Fruit fly (Drosophila melanogaster) whole organism, embryonic: ENCODE data around the gene Upf2.
A peak's percentile ranks its signal among the peaks of the same experiment; 100 is the strongest.

Source experiments
- Abd-B ChIP-seq: fragments of 200-800 bp; sonication (Bioruptor generic); optimal IDR thresholded peaks from 2 replicates; lab custom pipeline; 2018; ENCODE audit warnings: missing biosample characterization, mild to moderate bottlenecking, missing genetic modification characterization, moderate library complexity
- CG1024 ChIP-seq: fragments of 200-800 bp; sonication (Bioruptor generic); IDR thresholded peaks from 2 replicates; pipeline ENCODE4 v1.3.6; 2022; ENCODE audit warnings: missing biosample characterization, missing genetic modification characterization
- CG10654 ChIP-seq: fragments of 200-800 bp; sonication (Bioruptor generic); optimal IDR thresholded peaks from 2 replicates; lab custom pipeline; 2016; ENCODE audit warnings: missing biosample characterization, missing genetic modification characterization
- CG10959 ChIP-seq: fragments of 200-800 bp; sonication (Bioruptor generic); IDR thresholded peaks from 2 replicates; pipeline ENCODE4 v1.3.6; 2022; ENCODE audit warnings: missing biosample characterization, missing genetic modification characterization
- CG12219 ChIP-seq: fragments of 200-800 bp; sonication (Bioruptor generic); optimal IDR thresholded peaks from 3 replicates; lab custom pipeline; 2018; ENCODE audit warnings: missing biosample characterization, mild to moderate bottlenecking, missing genetic modification characterization
- CG1529 ChIP-seq: fragments of 200-800 bp; sonication (Bioruptor generic); optimal IDR thresholded peaks from 3 replicates; lab custom pipeline; 2018; ENCODE audit warnings: missing biosample characterization, missing genetic modification characterization
- CG1603 ChIP-seq: fragments of 200-800 bp; sonication (Bioruptor generic); optimal IDR thresholded peaks from 2 replicates; lab custom pipeline; 2019; ENCODE audit warnings: missing biosample characterization, mild to moderate bottlenecking, missing genetic modification characterization, moderate library complexity
- CG17328 ChIP-seq: fragments of 200-800 bp; sonication (Bioruptor generic); IDR thresholded peaks from 2 replicates; pipeline ENCODE4 v1.3.6; 2022; ENCODE audit warnings: missing biosample characterization, missing genetic modification characterization
- CG3065 ChIP-seq: fragments of 200-800 bp; sonication (Bioruptor generic); optimal IDR thresholded peaks from 2 replicates; lab custom pipeline; 2016; ENCODE audit warnings: missing biosample characterization, missing genetic modification characterization
- CG31441 ChIP-seq: fragments of 200-800 bp; sonication (Bioruptor generic); IDR thresholded peaks from 2 replicates; pipeline ENCODE4 v1.3.6; 2022; ENCODE audit warnings: missing biosample characterization, missing genetic modification characterization
- CG32532 ChIP-seq: fragments of 200-800 bp; sonication (Bioruptor generic); IDR thresholded peaks from 2 replicates; pipeline ENCODE4 v1.3.6; 2022; ENCODE audit warnings: missing biosample characterization, missing genetic modification characterization
- CG4328 ChIP-seq: fragments of 200-800 bp; sonication (Bioruptor generic); optimal IDR thresholded peaks from 3 replicates; lab custom pipeline; 2017; ENCODE audit warnings: missing biosample characterization, missing genetic modification reagents, missing genetic modification characterization
- CG5180 ChIP-seq: fragments of 200-800 bp; sonication (Bioruptor generic); optimal IDR thresholded peaks from 3 replicates; lab custom pipeline; 2017; ENCODE audit warnings: missing biosample characterization, missing genetic modification characterization, mild to moderate bottlenecking, moderate library complexity, missing genetic modification reagents
- CG5953 ChIP-seq: fragments of 200-800 bp; sonication (Bioruptor generic); IDR thresholded peaks from 2 replicates; pipeline ENCODE4 v1.3.6; 2022; ENCODE audit warnings: missing biosample characterization, missing genetic modification characterization
- CG6272 ChIP-seq: fragments of 200-800 bp; sonication (Bioruptor generic); IDR thresholded peaks from 2 replicates; pipeline ENCODE4 v1.3.6; 2022; ENCODE audit warnings: missing biosample characterization, missing genetic modification characterization
- CG6813 ChIP-seq: fragments of 200-800 bp; sonication (Bioruptor generic); optimal IDR thresholded peaks from 2 replicates; lab custom pipeline; 2017; ENCODE audit warnings: missing biosample characterization, missing genetic modification characterization, mild to moderate bottlenecking, moderate library complexity, missing genetic modification reagents
- CG8089 ChIP-seq: fragments of 200-800 bp; sonication (Bioruptor generic); optimal IDR thresholded peaks from 3 replicates; lab custom pipeline; 2016; ENCODE audit warnings: missing biosample characterization, missing genetic modification characterization
- CG9609 ChIP-seq: fragments of 200-800 bp; sonication (Bioruptor generic); optimal IDR thresholded peaks from 3 replicates; lab custom pipeline; 2016; ENCODE audit warnings: missing biosample characterization, missing genetic modification characterization
- D ChIP-seq, 2 experiments: fragments of 200-800 bp in 1 of 2; fragments of >200 bp in 1 of 2; sonication (Bioruptor generic) in 1 of 2; optimal IDR thresholded peaks; 2 replicates in 1 of 2; 3 replicates in 1 of 2; lab custom pipeline; 2017; ENCODE audit warnings: mild to moderate bottlenecking in 1 of 2, missing biosample characterization in 1 of 2, missing genetic modification characterization in 1 of 2, missing genetic modification reagents in 1 of 2
- Dad ChIP-seq: fragments of 200-800 bp; sonication (Bioruptor generic); optimal IDR thresholded peaks from 3 replicates; lab custom pipeline; 2016; ENCODE audit warnings: missing biosample characterization, missing genetic modification characterization
- Dek ChIP-seq: fragments of 200-800 bp; sonication (Bioruptor generic); optimal IDR thresholded peaks from 3 replicates; lab custom pipeline; 2019; ENCODE audit warnings: missing biosample characterization, mild to moderate bottlenecking, missing genetic modification characterization, moderate library complexity
- Dfd ChIP-seq, 2 experiments: fragments of >200 bp; optimal IDR thresholded peaks; 2 replicates each; lab custom pipeline; 2017; ENCODE audit warnings: missing biosample characterization in 2 of 2, missing genetic modification characterization in 2 of 2
- Drgx ChIP-seq: fragments of 200-800 bp; sonication (Bioruptor generic); IDR thresholded peaks from 2 replicates; pipeline ENCODE4 v1.3.6; 2022; ENCODE audit warnings: missing biosample characterization, missing genetic modification characterization
- Elba2 ChIP-seq: fragments of 200-800 bp; sonication (Bioruptor generic); optimal IDR thresholded peaks from 3 replicates; lab custom pipeline; 2016; ENCODE audit warnings: missing biosample characterization, missing genetic modification characterization
- H2.0 ChIP-seq: fragments of 200-800 bp; sonication (Bioruptor generic); IDR thresholded peaks from 2 replicates; pipeline ENCODE4 v1.3.6; 2022; ENCODE audit warnings: missing biosample characterization, missing genetic modification characterization
- HHEX ChIP-seq: fragments of 200-800 bp; sonication (Bioruptor generic); optimal IDR thresholded peaks from 3 replicates; lab custom pipeline; 2017; ENCODE audit warnings: missing biosample characterization, mild to moderate bottlenecking, missing genetic modification characterization, missing genetic modification reagents
- HmgZ ChIP-seq: fragments of 200-800 bp; sonication (Bioruptor generic); optimal IDR thresholded peaks from 2 replicates; lab custom pipeline; 2018; ENCODE audit warnings: missing biosample characterization, mild to moderate bottlenecking, missing genetic modification characterization
- Hmr ChIP-seq: fragments of 200-800 bp; sonication (Bioruptor generic); optimal IDR thresholded peaks from 3 replicates; lab custom pipeline; 2017; ENCODE audit warnings: mild to moderate bottlenecking, missing biosample characterization, missing genetic modification reagents, missing genetic modification characterization
- Hr78 ChIP-seq, 2 experiments: fragments of 200-800 bp in 1 of 2; fragments of >200 bp in 1 of 2; sonication (Bioruptor generic) in 1 of 2; optimal IDR thresholded peaks; 2 replicates each; lab custom pipeline; 2017 to 2019; ENCODE audit warnings: missing biosample characterization in 2 of 2, missing genetic modification characterization in 2 of 2, mild to moderate bottlenecking in 1 of 2, moderate library complexity in 1 of 2
- Hsf ChIP-seq: fragments of 200-800 bp; sonication (Bioruptor generic); optimal IDR thresholded peaks from 3 replicates; lab custom pipeline; 2016; ENCODE audit warnings: missing biosample characterization, missing genetic modification characterization
- Lhr ChIP-seq: fragments of 200-800 bp; sonication (Bioruptor generic); optimal IDR thresholded peaks from 3 replicates; lab custom pipeline; 2017; ENCODE audit warnings: mild to moderate bottlenecking, missing biosample characterization, missing genetic modification reagents, missing genetic modification characterization
- Meics ChIP-seq: fragments of 200-800 bp; sonication (Bioruptor generic); optimal IDR thresholded peaks from 2 replicates; lab custom pipeline; 2017; ENCODE audit warnings: missing biosample characterization, mild to moderate bottlenecking, missing genetic modification characterization
- Sry-β ChIP-seq: fragments of 200-800 bp; sonication (Bioruptor generic); optimal IDR thresholded peaks from 2 replicates; lab custom pipeline; 2018; ENCODE audit warnings: missing biosample characterization, mild to moderate bottlenecking, missing genetic modification characterization, moderate library complexity
- Sry-δ ChIP-seq: fragments of 200-800 bp; sonication (Bioruptor generic); optimal IDR thresholded peaks from 2 replicates; lab custom pipeline; 2016; ENCODE audit warnings: missing biosample characterization, missing genetic modification characterization
- Vsx1 ChIP-seq: fragments of 200-800 bp; sonication (Bioruptor generic); optimal IDR thresholded peaks from 2 replicates; lab custom pipeline; 2017; ENCODE audit warnings: missing biosample characterization, mild to moderate bottlenecking, missing genetic modification characterization, missing genetic modification reagents
- btn ChIP-seq: fragments of 200-800 bp; sonication (Bioruptor generic); optimal IDR thresholded peaks from 2 replicates; lab custom pipeline; 2016; ENCODE audit warnings: missing biosample characterization, missing genetic modification characterization
- dysf ChIP-seq: fragments of 200-800 bp; sonication (Bioruptor generic); IDR thresholded peaks from 3 replicates; pipeline ENCODE4 v1.3.6; 2022; ENCODE audit warnings: missing biosample characterization, missing genetic modification characterization
- en ChIP-seq: fragments of 200-800 bp; sonication (Bioruptor generic); optimal IDR thresholded peaks from 2 replicates; lab custom pipeline; 2016; ENCODE audit warnings: missing biosample characterization, missing genetic modification characterization
- esg ChIP-seq: fragments of 200-800 bp; sonication (Bioruptor generic); conservative IDR thresholded peaks from 2 replicates; pipeline ENCODE4 v1.3.6; 2022; ENCODE audit warnings: missing biosample characterization, missing genetic modification characterization
- fd3F ChIP-seq: fragments of 200-800 bp; sonication (Bioruptor generic); optimal IDR thresholded peaks from 2 replicates; lab custom pipeline; 2018; ENCODE audit warnings: missing biosample characterization, mild to moderate bottlenecking, missing genetic modification characterization, moderate library complexity
- gcm2 ChIP-seq: fragments of 200-800 bp; sonication (Bioruptor generic); optimal IDR thresholded peaks from 2 replicates; lab custom pipeline; 2016; ENCODE audit warnings: missing biosample characterization, missing genetic modification characterization
- gt ChIP-seq: fragments of 200-800 bp; sonication (Bioruptor generic); IDR thresholded peaks from 2 replicates; pipeline ENCODE4 v1.3.6; 2022; ENCODE audit warnings: missing biosample characterization, missing genetic modification characterization
- kni ChIP-seq: fragments of 200-800 bp; sonication (Bioruptor generic); optimal IDR thresholded peaks from 3 replicates; lab custom pipeline; 2017; ENCODE audit warnings: mild to moderate bottlenecking, missing biosample characterization, missing genetic modification reagents, missing genetic modification characterization
- knrl ChIP-seq: fragments of 200-800 bp; sonication (Bioruptor generic); IDR thresholded peaks from 3 replicates; pipeline ENCODE4 v1.3.6; 2022; ENCODE audit warnings: missing biosample characterization, missing genetic modification characterization; ENCODE audit not compliant: partially characterized antibody
- odd ChIP-seq: fragments of 200-800 bp; sonication (Bioruptor generic); optimal IDR thresholded peaks from 2 replicates; lab custom pipeline; 2017; ENCODE audit warnings: missing biosample characterization, mild to moderate bottlenecking, missing genetic modification characterization
- pho ChIP-seq: fragments of 200-800 bp; sonication (Bioruptor generic); optimal IDR thresholded peaks from 2 replicates; lab custom pipeline; 2016; ENCODE audit warnings: missing biosample characterization, missing genetic modification characterization
- scrt ChIP-seq: fragments of 200-800 bp; sonication (Bioruptor generic); optimal IDR thresholded peaks from 2 replicates; lab custom pipeline; 2018; ENCODE audit warnings: missing biosample characterization, mild to moderate bottlenecking, missing genetic modification characterization, moderate library complexity
- tgo ChIP-seq: fragments of 200-800 bp; sonication (Bioruptor generic); IDR thresholded peaks from 3 replicates; pipeline ENCODE4 v1.3.6; 2022; ENCODE audit warnings: missing biosample characterization, missing genetic modification characterization
- tin ChIP-seq: fragments of 200-800 bp; sonication (Bioruptor generic); optimal IDR thresholded peaks from 3 replicates; lab custom pipeline; 2016; ENCODE audit warnings: missing biosample characterization, missing genetic modification characterization
- twi ChIP-seq: fragments of 200-800 bp; optimal IDR thresholded peaks from 2 replicates; lab custom pipeline; 2019; ENCODE audit warnings: missing biosample characterization, mild to moderate bottlenecking, missing genetic modification characterization, moderate library complexity

Gene Upf2

dm6 chrX:8057299-8057730 lies 18.0 kb downstream of the Upf2 start (continued):
- peak; percentile 47 for TF ChIP-seq twi (tag; lab: Kevin White, UChicago)
- TF ChIP-seq Vsx1 (GFP tag; lab: Kevin White, UChicago): peak; percentile 49
- TF ChIP-seq Hsf (GFP tag; lab: Kevin White, UChicago): peak; percentile 84
- TF ChIP-seq tin: peak; percentile 60
- TF ChIP-seq CG32532: peak; percentile 31; the same call in 1 of the 2 replicates
- peak; percentile 65 for TF ChIP-seq fd3F (GFP tag; lab: Kevin White, UChicago)
- TF ChIP-seq CG1603 (tag; lab: Kevin White, UChicago): no peak
- peak; percentile 77 for TF ChIP-seq Abd-B (GFP tag; lab: Kevin White, UChicago)
- peak; percentile 60 for TF ChIP-seq odd
- TF ChIP-seq CG10654: peak; percentile 33
- no peak for TF ChIP-seq kni (GFP tag; lab: Kevin White, UChicago)
- TF ChIP-seq HHEX (GFP tag; lab: Kevin White, UChicago): peak; percentile 73
- peak; percentile 19 for TF ChIP-seq CG12219
- peak; percentile 49; the same call in 2 of the 3 replicates for TF ChIP-seq tgo (GFP tag; lab: Robert Waterston, UW)
- TF ChIP-seq pho (GFP tag; lab: Kevin White, UChicago): peak; percentile 78
- TF ChIP-seq dysf (GFP tag; lab: Robert Waterston, UW): peak; percentile 76; the same call in 2 of the 3 replicates
- no peak for TF ChIP-seq gt (GFP tag; lab: Robert Waterston, UW)
- peak; percentile 63 for TF ChIP-seq scrt
- TF ChIP-seq Sry-δ (GFP tag; lab: Kevin White, UChicago): no peak
- TF ChIP-seq Sry-β (GFP tag; lab: Kevin White, UChicago): peak; percentile 25
- no peak for TF ChIP-seq Lhr (GFP tag; lab: Kevin White, UChicago)
- TF ChIP-seq CG1529 (GFP tag; lab: Kevin White, UChicago): peak; percentile 66
- TF ChIP-seq en (GFP tag; lab: Kevin White, UChicago): peak; percentile 63
- no peak for TF ChIP-seq btn (GFP tag; lab: Kevin White, UChicago)
- TF ChIP-seq Meics (GFP tag; lab: Kevin White, UChicago): peak; percentile 86
- TF ChIP-seq D (optimal IDR thresholded peaks at IDR 0.05; lab: Kevin White, UChicago): no peak
- peak; percentile 78 for TF ChIP-seq D (GFP tag; optimal IDR thresholded peaks at IDR 0.05; lab: Kevin White, UChicago)
- TF ChIP-seq CG10959 (GFP tag; lab: Robert Waterston, UW): no peak
- no peak for TF ChIP-seq Elba2
- TF ChIP-seq CG6272: no peak
- peak; percentile 41 for TF ChIP-seq CG6813 (GFP tag; lab: Kevin White, UChicago)
- TF ChIP-seq CG8089 (GFP tag; lab: Kevin White, UChicago): peak; percentile 68
- TF ChIP-seq Drgx (GFP tag; lab: Robert Waterston, UW): peak; percentile 47; the same call in 1 of the 2 replicates
- no peak for TF ChIP-seq CG1024 (GFP tag; lab: Robert Waterston, UW)
- TF ChIP-seq H2.0 (GFP tag; lab: Robert Waterston, UW): peak; percentile 36; the same call in 1 of the 2 replicates
- peak; percentile 76 for TF ChIP-seq CG4328 (GFP tag; lab: Kevin White, UChicago)
- no peak for TF ChIP-seq Hr78 (GFP tag; optimal IDR thresholded peaks at IDR 0.05; lab: Kevin White, UChicago)
- TF ChIP-seq HmgZ (tag; lab: Kevin White, UChicago): peak; percentile 45
- TF ChIP-seq Dfd (GFP tag; optimal IDR thresholded peaks at IDR 0.05; lab: Kevin White, UChicago): no peak
- 0 out of 2 replicates have a peak, but pooled peaks have one; percentile 47 for TF ChIP-seq CG17328 (GFP tag; lab: Robert Waterston, UW)
- peak; percentile 8 for TF ChIP-seq CG3065
- no peak for TF ChIP-seq CG5953
- TF ChIP-seq CG31441 (GFP tag; lab: Robert Waterston, UW): peak; percentile 75
- peak; percentile 78 for TF ChIP-seq CG9609 (GFP tag; lab: Kevin White, UChicago)
- TF ChIP-seq CG5180 (GFP tag; lab: Kevin White, UChicago): peak; percentile 61
- peak; percentile 62 for TF ChIP-seq esg (GFP tag; lab: Robert Waterston, UW)
- TF ChIP-seq knrl (GFP tag; lab: Robert Waterston, UW): no peak
- TF ChIP-seq Dad (GFP tag; lab: Kevin White, UChicago): peak; percentile 40
- TF ChIP-seq Dek (tag; lab: Kevin White, UChicago): peak; percentile 66
- peak; percentile 79 for TF ChIP-seq Hmr (GFP tag; lab: Kevin White, UChicago)
- no peak for TF ChIP-seq gcm2 (GFP tag; lab: Kevin White, UChicago)
